Fruit fly (Drosophila melanogaster) whole organism, prepupa: ENCODE results near the gene Adsl.
"Not testable (repeated sequence)": the region's sequence is repeated elsewhere in the genome, so short reads cannot be mapped to it uniquely, and the experiment has no call there.

ENCODE experiments used
- CG10631 ChIP-seq: fragments of 200-800 bp; sonication (Bioruptor generic); optimal IDR thresholded peaks from 2 replicates; lab custom pipeline; 2016; ENCODE audit warnings: missing biosample characterization, missing genetic modification characterization
- CG10669 ChIP-seq: fragments of 200-800 bp; sonication (Bioruptor generic); optimal IDR thresholded peaks from 3 replicates; lab custom pipeline; 2018; ENCODE audit warnings: missing biosample characterization, mild to moderate bottlenecking, missing genetic modification characterization, moderate library complexity
- CG11762 ChIP-seq: fragments of 200-800 bp; sonication (Bioruptor generic); optimal IDR thresholded peaks from 3 replicates; lab custom pipeline; 2016; ENCODE audit warnings: missing biosample characterization, missing genetic modification characterization; ENCODE audit not compliant: insufficient read depth
- CG11902 ChIP-seq: fragments of 200-800 bp; sonication (Bioruptor generic); optimal IDR thresholded peaks from 3 replicates; lab custom pipeline; 2016; ENCODE audit warnings: missing biosample characterization, missing genetic modification characterization
- CG1621 ChIP-seq: fragments of 200-800 bp; sonication (Bioruptor generic); optimal IDR thresholded peaks from 3 replicates; lab custom pipeline; 2018; ENCODE audit warnings: missing biosample characterization, mild to moderate bottlenecking, missing genetic modification characterization
- CG16779 ChIP-seq: fragments of 200-800 bp; sonication (Bioruptor generic); optimal IDR thresholded peaks from 3 replicates; lab custom pipeline; 2017; ENCODE audit warnings: missing biosample characterization, mild to moderate bottlenecking, missing genetic modification characterization
- CG3032 ChIP-seq: fragments of 200-800 bp; optimal IDR thresholded peaks from 2 replicates; lab custom pipeline; 2019; ENCODE audit warnings: missing biosample characterization, mild to moderate bottlenecking, missing genetic modification characterization, moderate library complexity
- CG31627 ChIP-seq: fragments of 200-800 bp; sonication (Bioruptor generic); optimal IDR thresholded peaks from 3 replicates; lab custom pipeline; 2016; ENCODE audit warnings: missing biosample characterization, missing genetic modification characterization
- CG32006 ChIP-seq: fragments of 200-800 bp; sonication (Bioruptor generic); optimal IDR thresholded peaks from 3 replicates; lab custom pipeline; 2017; ENCODE audit warnings: missing biosample characterization, mild to moderate bottlenecking, missing genetic modification characterization
- CG3919 ChIP-seq: fragments of 200-800 bp; sonication (Bioruptor generic); optimal IDR thresholded peaks from 3 replicates; lab custom pipeline; 2016; ENCODE audit warnings: missing biosample characterization, missing genetic modification characterization
- CG4318 ChIP-seq: fragments of 200-800 bp; sonication (Bioruptor generic); optimal IDR thresholded peaks from 3 replicates; lab custom pipeline; 2017; ENCODE audit warnings: missing biosample characterization, mild to moderate bottlenecking, missing genetic modification characterization
- CG6163 ChIP-seq: fragments of 200-800 bp; sonication (Bioruptor generic); IDR thresholded peaks from 3 replicates; pipeline ENCODE4 v1.3.6; 2022; ENCODE audit warnings: missing biosample characterization, missing genetic modification characterization
- CG6792 ChIP-seq: fragments of 200-800 bp; sonication (Bioruptor generic); optimal IDR thresholded peaks from 3 replicates; lab custom pipeline; 2016; ENCODE audit warnings: missing biosample characterization, missing genetic modification characterization
- CG6854 ChIP-seq: fragments of 200-800 bp; sonication (Bioruptor generic); optimal IDR thresholded peaks from 2 replicates; lab custom pipeline; 2017; ENCODE audit warnings: missing biosample characterization, mild to moderate bottlenecking, missing genetic modification characterization
- CG7368 ChIP-seq: fragments of 200-800 bp; sonication (Bioruptor generic); optimal IDR thresholded peaks from 3 replicates; lab custom pipeline; 2016; ENCODE audit warnings: missing biosample characterization, missing genetic modification characterization
- CG8319 ChIP-seq: fragments of 200-800 bp; sonication (Bioruptor generic); optimal IDR thresholded peaks from 3 replicates; lab custom pipeline; 2016; ENCODE audit warnings: missing biosample characterization, missing genetic modification characterization
- CG8632 ChIP-seq: fragments of 200-800 bp; sonication (Bioruptor generic); optimal IDR thresholded peaks from 3 replicates; lab custom pipeline; 2016; ENCODE audit warnings: missing biosample characterization, missing genetic modification characterization
- Eip75B ChIP-seq: fragments of 200-800 bp; sonication (Bioruptor generic); optimal IDR thresholded peaks from 3 replicates; lab custom pipeline; 2016; ENCODE audit warnings: missing biosample characterization, missing genetic modification characterization
- Eip78C ChIP-seq: fragments of 200-800 bp; sonication (Bioruptor generic); peaks from one replicate; lab custom pipeline; 2016; ENCODE audit warnings: missing biosample characterization, missing genetic modification characterization
- Ets21C ChIP-seq: fragments of 200-800 bp; sonication (Bioruptor generic); optimal IDR thresholded peaks from 3 replicates; lab custom pipeline; 2016; ENCODE audit warnings: missing biosample characterization, missing genetic modification characterization
- Ets96B ChIP-seq: fragments of 200-800 bp; optimal IDR thresholded peaks from 2 replicates; lab custom pipeline; 2019; ENCODE audit warnings: missing biosample characterization, mild to moderate bottlenecking, missing genetic modification characterization, moderate library complexity
- Gug ChIP-seq: fragments of 200-800 bp; sonication (Bioruptor generic); IDR thresholded peaks from 2 replicates; pipeline ENCODE4 v1.3.6; 2022; ENCODE audit warnings: missing biosample characterization, missing genetic modification characterization
- Hr39 ChIP-seq: fragments of 200-800 bp; sonication (Bioruptor generic); optimal IDR thresholded peaks from 2 replicates; lab custom pipeline; 2016; ENCODE audit warnings: missing biosample characterization, missing genetic modification characterization
- Sox102F ChIP-seq: fragments of 200-800 bp; sonication (Bioruptor generic); optimal IDR thresholded peaks from 2 replicates; lab custom pipeline; 2016; ENCODE audit warnings: missing biosample characterization, mild to moderate bottlenecking, missing genetic modification characterization
- Sox14 ChIP-seq: fragments of 200-800 bp; sonication (Bioruptor generic); optimal IDR thresholded peaks from 3 replicates; lab custom pipeline; 2016; ENCODE audit warnings: missing biosample characterization, missing genetic modification characterization
- Sox15 ChIP-seq: fragments of 200-800 bp; sonication (Bioruptor generic); optimal IDR thresholded peaks from 3 replicates; lab custom pipeline; 2016; ENCODE audit warnings: missing biosample characterization, missing genetic modification characterization
- acj6 ChIP-seq: fragments of 200-800 bp; sonication (Bioruptor generic); optimal IDR thresholded peaks from 3 replicates; lab custom pipeline; 2016; ENCODE audit warnings: missing biosample characterization, missing genetic modification characterization
- dsx ChIP-seq: fragments of 200-800 bp; optimal IDR thresholded peaks from 3 replicates; lab custom pipeline; 2019; ENCODE audit warnings: missing biosample characterization, mild to moderate bottlenecking, missing genetic modification characterization, moderate library complexity; ENCODE audit not compliant: poor library complexity, severe bottlenecking
- eg ChIP-seq: fragments of 200-800 bp; sonication (Bioruptor generic); IDR thresholded peaks from 3 replicates; pipeline ENCODE4 v1.3.6; 2022; ENCODE audit warnings: missing biosample characterization, missing genetic modification characterization
- esn ChIP-seq: fragments of 200-800 bp; sonication (Bioruptor generic); optimal IDR thresholded peaks from 2 replicates; lab custom pipeline; 2016; ENCODE audit warnings: missing biosample characterization, mild to moderate bottlenecking, missing genetic modification characterization, moderate library complexity
- fd85E ChIP-seq: fragments of 200-800 bp; sonication (Bioruptor generic); optimal IDR thresholded peaks from 3 replicates; lab custom pipeline; 2016; ENCODE audit warnings: missing biosample characterization, missing genetic modification characterization
- fkh ChIP-seq: fragments of 200-800 bp; sonication (Bioruptor generic); optimal IDR thresholded peaks from 3 replicates; lab custom pipeline; 2017; ENCODE audit warnings: missing biosample characterization, mild to moderate bottlenecking, missing genetic modification characterization, moderate library complexity
- lz ChIP-seq: fragments of 200-800 bp; sonication (Bioruptor generic); optimal IDR thresholded peaks from 3 replicates; lab custom pipeline; 2016; ENCODE audit warnings: missing biosample characterization, missing genetic modification characterization
- pdm3 ChIP-seq: fragments of 200-800 bp; sonication (Bioruptor generic); optimal IDR thresholded peaks from 3 replicates; lab custom pipeline; 2016; ENCODE audit warnings: missing biosample characterization, missing genetic modification characterization
- spab ChIP-seq: fragments of 200-800 bp; sonication (Bioruptor generic); optimal IDR thresholded peaks from 2 replicates; lab custom pipeline; 2017; ENCODE audit warnings: missing biosample characterization, mild to moderate bottlenecking, missing genetic modification characterization, missing genetic modification reagents
- ss ChIP-seq, 2 experiments: fragments of 200-800 bp; sonication (Bioruptor generic); optimal IDR thresholded peaks; 2 replicates in 1 of 2; 3 replicates in 1 of 2; lab custom pipeline; 2017 to 2018; ENCODE audit warnings: mild to moderate bottlenecking in 2 of 2, missing biosample characterization in 2 of 2, missing genetic modification characterization in 2 of 2, moderate library complexity in 1 of 2
- svp ChIP-seq: fragments of 200-800 bp; sonication (Bioruptor generic); peaks from one replicate; lab custom pipeline; 2016; ENCODE audit warnings: missing biosample characterization, missing genetic modification characterization

Gene Adsl

dm6 chr3R:17003468-17003867, 17.5 kb downstream of the Adsl start:
- TF ChIP-seq CG1621 (tag; lab: Kevin White, UChicago) = no peak
- TF ChIP-seq CG10669 (GFP tag; lab: Kevin White, UChicago) = no peak
- TF ChIP-seq CG3919 (GFP tag; lab: Kevin White, UChicago) = no peak
- TF ChIP-seq svp (GFP tag; lab: Kevin White, UChicago) = peak; percentile 39
- TF ChIP-seq lz (GFP tag; lab: Kevin White, UChicago) = no peak
- no peak for TF ChIP-seq Sox15
- no peak for TF ChIP-seq acj6 (GFP tag; lab: Kevin White, UChicago)
- TF ChIP-seq esn (GFP tag; lab: Kevin White, UChicago) = no peak

- TF ChIP-seq svp (GFP tag; lab: Kevin White, UChicago) = peak; percentile 93
- 0 out of 3 replicates have a peak, but pooled peaks have one; percentile 19 for TF ChIP-seq eg
- peak; percentile 33 for TF ChIP-seq fkh
- TF ChIP-seq Sox14 (GFP tag; lab: Kevin White, UChicago) = peak; percentile 44
- no peak for TF ChIP-seq CG8319 (GFP tag; lab: Kevin White, UChicago)
- TF ChIP-seq Eip78C (GFP tag; lab: Kevin White, UChicago) = peak; percentile 70
- no peak for TF ChIP-seq Eip75B (GFP tag; lab: Kevin White, UChicago)
- TF ChIP-seq esn (GFP tag; lab: Kevin White, UChicago) = peak; percentile 31
- TF ChIP-seq CG6163 = 0 out of 3 replicates have a peak, but pooled peaks have one; percentile 31
- TF ChIP-seq ss (GFP tag; optimal IDR thresholded peaks at IDR 0.05; lab: Kevin White, UChicago) = peak in 1 of 2 experiments; percentile 62
- no peak for TF ChIP-seq Hr39 (GFP tag; lab: Kevin White, UChicago)
- 0 out of 2 replicates have a peak, but pooled peaks have one; percentile 16 for TF ChIP-seq Gug (GFP tag; lab: Robert Waterston, UW)
- peak; percentile 85 for TF ChIP-seq CG1621 (tag; lab: Kevin White, UChicago)
Observed at dm6 chr3R:17002218-17003110, 18.5 kb downstream of the Adsl start, which contains the start of the genes Sf3a1 and Irc. TSS of gene Sf3a1 (minus strand) at chr3R:17002355. TSS of gene Irc (plus strand) at chr3R:17002875.

dm6 chr3R:16996059-16996959, 24.6 kb downstream of the Adsl start, which contains the start of the genes EMC2A and CG3534:
TSS of gene EMC2A (minus strand) at chr3R:16996071.
TSS of gene CG3534 (plus strand) at chr3R:16996446.
- TF ChIP-seq CG16779 (no peak), Eip75B (GFP tag; lab: Kevin White, UChicago) (peak; percentile 44), fkh (peak; percentile 73), dsx (peak; percentile 8), CG3032 (tag; lab: Kevin White, UChicago) (peak; percentile 54), CG6854 (GFP tag; lab: Kevin White, UChicago) (no peak), CG10631 (GFP tag; lab: Kevin White, UChicago) (peak; percentile 25), svp (GFP tag; lab: Kevin White, UChicago) (peak; percentile 67), lz (GFP tag; lab: Kevin White, UChicago) (peak; percentile 41)

dm6 chr3R:16992716-16993115, 28.2 kb downstream of the Adsl start, which contains the start of gene CG31274:
TSS of gene CG31274 (plus strand) at chr3R:16993016.
- not testable (repeated sequence) for TF ChIP-seq CG32006, CG31627, CG10669 (GFP tag; lab: Kevin White, UChicago)
- TF ChIP-seq, all 60 proteins: peak for 0; not testable (repeated sequence) for 60

- TF ChIP-seq lz (GFP tag; lab: Kevin White, UChicago) = peak; percentile 63
- TF ChIP-seq CG3919 (GFP tag; lab: Kevin White, UChicago) = peak; percentile 52
- peak; percentile 15 for TF ChIP-seq CG11902
- no peak for TF ChIP-seq fd85E (GFP tag; lab: Kevin White, UChicago)
- TF ChIP-seq CG6854 (GFP tag; lab: Kevin White, UChicago) = peak; percentile 8
- no peak for TF ChIP-seq spab
- TF ChIP-seq CG4318 (GFP tag; lab: Kevin White, UChicago) = no peak
- TF ChIP-seq Ets96B (tag; lab: Kevin White, UChicago) = no peak
- no peak for TF ChIP-seq CG8632 (GFP tag; lab: Kevin White, UChicago)
- peak; percentile 47 for TF ChIP-seq Sox102F
- TF ChIP-seq fkh = no peak
- TF ChIP-seq CG7368 (GFP tag; lab: Kevin White, UChicago) = no peak
- TF ChIP-seq acj6 (GFP tag; lab: Kevin White, UChicago) = peak; percentile 21
- peak; percentile 46 for TF ChIP-seq Sox14 (GFP tag; lab: Kevin White, UChicago)
- peak; percentile 20 for TF ChIP-seq svp (GFP tag; lab: Kevin White, UChicago)
- peak; percentile 60 for TF ChIP-seq Hr39 (GFP tag; lab: Kevin White, UChicago)
- TF ChIP-seq pdm3 (GFP tag; lab: Kevin White, UChicago) = no peak
- no peak for TF ChIP-seq CG11762
- peak; percentile 4 for TF ChIP-seq CG6792 (GFP tag; lab: Kevin White, UChicago)
- peak; percentile 63 for TF ChIP-seq Ets21C (GFP tag; lab: Kevin White, UChicago)
Observed at dm6 chr3R:16991781-16992180, 29.1 kb downstream of the Adsl start, which contains the start of gene EMC2B. TSS of gene EMC2B (minus strand) at chr3R:16991878.
